Worm (Caenorhabditis elegans): ENCODE data around the gene T09B9.1.
"Not testable (repeated sequence)": the region's sequence is repeated elsewhere in the genome, so short reads cannot be mapped to it uniquely, and the experiment has no call there.

The T09B9.1 gene

ce11 chrX:9743513-9743914, 13.6 kb upstream of the T09B9.1 start (continued):
- TF ChIP-seq cey-2 (tag; optimal IDR thresholded peaks at IDR 0.05; ENCODE audit: borderline replicate concordance, insufficient read depth) (peak; percentile 9), F10B5.3 (tag; optimal IDR thresholded peaks at IDR 0.05) (peak; percentile 89), nhr-41 (GFP tag; IDR thresholded peaks at IDR 0.05) (peak; percentile 94), spr-3 (GFP tag; optimal IDR thresholded peaks at IDR 0.05) (peak; percentile 93), dmd-8 (GFP tag; IDR thresholded peaks at IDR 0.05) (peak; percentile 99), pha-4 (GFP tag; IDR thresholded peaks at IDR 0.05) (peak; percentile 98), madf-9 (GFP tag; conservative IDR thresholded peaks at IDR 0.05) (peak; percentile 93), nhr-111 (GFP tag; optimal IDR thresholded peaks at IDR 0.05) (peak; percentile 96), T20F7.1 (GFP tag; optimal IDR thresholded peaks at IDR 0.05) (peak; percentile 70), mdt-29 (GFP tag; IDR thresholded peaks at IDR 0.05) (peak; percentile 93), lsy-2 (tag; optimal IDR thresholded peaks at IDR 0.05) (peak in 1 of 2 experiments; percentile 8), zip-11 (GFP tag; IDR thresholded peaks at IDR 0.05) (peak; percentile 89), fkh-10 (GFP tag; optimal IDR thresholded peaks at IDR 0.05) (peak; percentile 84), dmd-9 (GFP tag; IDR thresholded peaks at IDR 0.05) (peak; percentile 93)
- TF ChIP-seq pha-4 (tag; optimal IDR thresholded peaks at IDR 0.05), result not testable (repeated sequence)

- TF ChIP-seq pqm-1 (tag; optimal IDR thresholded peaks at IDR 0.05), result no peak
- TF ChIP-seq nhr-42 (GFP tag; IDR thresholded peaks at IDR 0.05), result no peak
- peak; percentile 50 for TF ChIP-seq aha-1 (tag)
- TF ChIP-seq egl-27 (tag; optimal IDR thresholded peaks at IDR 0.05), result no peak
- no peak for TF ChIP-seq gei-8 (GFP tag; optimal IDR thresholded peaks at IDR 0.05)
- TF ChIP-seq lin-13 (GFP tag; optimal IDR thresholded peaks at IDR 0.05), result no peak
Observed at ce11 chrX:9754537-9754936, 2.5 kb upstream of the T09B9.1 start.

- no peak for TF ChIP-seq daf-12 (tag; optimal IDR thresholded peaks at IDR 0.05)
- no peak for TF ChIP-seq dmd-8 (GFP tag; IDR thresholded peaks at IDR 0.05)
- TF ChIP-seq ces-1 (GFP tag; optimal IDR thresholded peaks at IDR 0.05), result no peak
- no peak for TF ChIP-seq hif-1 (tag; optimal IDR thresholded peaks at IDR 0.05)
- TF ChIP-seq ceh-32 (tag; optimal IDR thresholded peaks at IDR 0.05; ENCODE audit: poor library complexity), result no peak
- TF ChIP-seq fos-1 (tag; optimal IDR thresholded peaks at IDR 0.05), result no peak
- TF ChIP-seq madf-5 (GFP tag; IDR thresholded peaks at IDR 0.05), result no peak
- no peak for TF ChIP-seq ztf-11 (tag; optimal IDR thresholded peaks at IDR 0.05)
- no peak for TF ChIP-seq set-16 (GFP tag; IDR thresholded peaks at IDR 0.05)
- no peak for TF ChIP-seq snpc-4 (tag; optimal IDR thresholded peaks at IDR 0.05)
- no peak for TF ChIP-seq gei-8 (GFP tag; optimal IDR thresholded peaks at IDR 0.05)
- TF ChIP-seq lin-1 (GFP tag; IDR thresholded peaks at IDR 0.05), result no peak
- TF ChIP-seq daf-8 (GFP tag; IDR thresholded peaks at IDR 0.05), result no peak
- no peak for TF ChIP-seq F26F4.8 (GFP tag; conservative IDR thresholded peaks at IDR 0.05)
Observed at ce11 chrX:9761266-9761665, 4.2 kb downstream of the T09B9.1 start, which contains the start of gene T09B9.3. Gene T09B9.3, minus strand, starts transcription at chrX:9761366.

ce11 chrX:9763903-9764302, 6.8 kb downstream of the T09B9.1 start:
- TF ChIP-seq hlh-30 (tag; optimal IDR thresholded peaks at IDR 0.05; ENCODE audit: insufficient read depth) (peak; percentile 36), skn-1 (tag; optimal IDR thresholded peaks at IDR 0.05) (no peak)

- TF ChIP-seq ctbp-1 (GFP tag; IDR thresholded peaks at IDR 0.05) (no peak), pqm-1 (tag; optimal IDR thresholded peaks at IDR 0.05) (no peak), snpc-4 (tag; optimal IDR thresholded peaks at IDR 0.05) (no peak), madf-9 (GFP tag; conservative IDR thresholded peaks at IDR 0.05) (no peak), F44E2.7 (GFP tag; IDR thresholded peaks at IDR 0.05) (no peak), fkh-10 (GFP tag; optimal IDR thresholded peaks at IDR 0.05) (no peak), ceh-44 (GFP tag; IDR thresholded peaks at IDR 0.05) (no peak), spr-1 (tag; optimal IDR thresholded peaks at IDR 0.05) (no peak), sdz-12 (GFP tag; optimal IDR thresholded peaks at IDR 0.05) (no peak), zip-2 (tag; optimal IDR thresholded peaks at IDR 0.05) (no peak), hmg-1.1 (GFP tag; IDR thresholded peaks at IDR 0.05) (no peak), lin-38 (GFP tag; IDR thresholded peaks at IDR 0.05) (no peak), rbr-2 (tag; optimal IDR thresholded peaks at IDR 0.05) (no peak), zfp-3 (GFP tag; conservative IDR thresholded peaks at IDR 0.05) (no peak), nhr-42 (GFP tag; IDR thresholded peaks at IDR 0.05) (no peak), daf-19 (GFP tag; conservative IDR thresholded peaks at IDR 0.05) (no peak)
Observed at ce11 chrX:9764822-9765221, 7.8 kb downstream of the T09B9.1 start, which contains the start of gene slc-17.9. Gene slc-17.9, minus strand, starts transcription at chrX:9764922.
